Fruit fly (Drosophila melanogaster) S2 (cell line): ENCODE results near the gene Nop56.

Experiments
- CG8478 ChIP-seq: fragments of >200 bp; optimal IDR thresholded peaks from 2 replicates; lab custom pipeline; 2018
- CTCF ChIP-seq, 2 experiments: fragments of >200 bp; optimal IDR thresholded peaks; 2 replicates each; lab custom pipeline; 2018

dm6 chr3R:22375674-22376073 is 45.2 kb downstream of the Nop56 start, which contains the start of gene CG18596:
- no peak for TF ChIP-seq CTCF (optimal IDR thresholded peaks at IDR 0.05; lab: Kevin White, UChicago)
- TF ChIP-seq CG8478 (lab: Kevin White, UChicago), result no peak
